Worm (Caenorhabditis elegans): ENCODE measurements around the gene F02A9.7.

DNA sequence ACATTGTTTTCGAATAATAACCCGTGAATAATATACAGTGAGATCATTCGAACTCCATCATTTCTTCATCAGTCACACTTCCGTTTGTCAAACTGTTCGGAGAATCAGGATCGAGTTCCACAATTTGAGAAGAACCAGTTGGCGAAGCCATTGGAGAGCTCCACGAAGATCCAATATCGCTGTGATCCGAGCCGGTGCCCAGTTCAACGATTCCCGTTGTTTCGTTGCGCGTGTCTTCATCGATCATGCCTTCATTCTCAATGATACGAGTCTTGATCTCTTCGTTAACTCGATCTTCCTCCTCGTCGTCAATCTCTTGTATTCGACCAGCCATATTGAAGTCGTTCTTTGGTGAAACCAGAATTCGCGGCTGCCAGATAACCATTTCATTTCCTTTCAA, 23.7 kb downstream of the F02A9.7 start:
- TF ChIP-seq mep-1 (tag; optimal IDR thresholded peaks at IDR 0.05) (no peak), bed-3 (GFP tag; optimal IDR thresholded peaks at IDR 0.05) (no peak), blmp-1 (tag; optimal IDR thresholded peaks at IDR 0.05) (no peak), elt-3 (tag; optimal IDR thresholded peaks at IDR 0.05) (no peak), pha-4 (tag; optimal IDR thresholded peaks at IDR 0.05) (no peak), zip-8 (tag; optimal IDR thresholded peaks at IDR 0.05) (no peak)

Data from whole organism, mixed stage, embryonic.